Fruit fly (Drosophila melanogaster) ovary, adult (tissue): ENCODE data around the gene Cp16.

Experiments
- CG17801 ChIP-seq: fragments of 200-800 bp; optimal IDR thresholded peaks from 2 replicates; lab custom pipeline; 2019; ENCODE audit warnings: missing biosample characterization, mild to moderate bottlenecking, missing genetic modification characterization, moderate library complexity; ENCODE audit not compliant: partially characterized antibody

Gene Cp16

DNA sequence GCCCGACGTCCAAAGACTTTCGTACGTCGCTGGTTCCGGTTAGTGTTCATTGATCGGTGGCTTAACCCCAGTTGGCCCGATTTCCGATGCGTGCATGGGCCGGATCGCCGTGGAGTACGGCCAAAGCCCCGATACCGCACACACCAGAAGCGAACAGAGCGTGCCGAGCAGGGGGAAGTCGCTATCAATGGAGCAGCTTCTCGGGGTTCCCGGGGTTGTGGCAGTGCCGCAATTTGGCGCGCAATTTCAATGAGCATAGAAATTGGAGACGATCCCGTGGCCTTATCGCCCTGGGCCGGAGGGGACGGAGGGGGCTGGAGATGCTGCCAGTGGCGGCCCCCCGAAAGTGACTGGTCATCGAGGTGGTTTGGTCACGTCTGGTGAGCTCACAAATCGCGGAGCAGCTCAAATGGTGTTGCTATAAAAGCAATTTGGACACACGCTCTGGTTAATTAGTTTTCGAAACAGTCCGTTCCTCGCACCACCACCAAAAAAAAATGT, at the start of gene Cp16:
Cp16 (plus strand) TSS at position 451 of the 501 bp plus-strand sequence.
- no peak for TF ChIP-seq CG17801 (GFP tag; lab: Kevin White, UChicago)

DNA sequence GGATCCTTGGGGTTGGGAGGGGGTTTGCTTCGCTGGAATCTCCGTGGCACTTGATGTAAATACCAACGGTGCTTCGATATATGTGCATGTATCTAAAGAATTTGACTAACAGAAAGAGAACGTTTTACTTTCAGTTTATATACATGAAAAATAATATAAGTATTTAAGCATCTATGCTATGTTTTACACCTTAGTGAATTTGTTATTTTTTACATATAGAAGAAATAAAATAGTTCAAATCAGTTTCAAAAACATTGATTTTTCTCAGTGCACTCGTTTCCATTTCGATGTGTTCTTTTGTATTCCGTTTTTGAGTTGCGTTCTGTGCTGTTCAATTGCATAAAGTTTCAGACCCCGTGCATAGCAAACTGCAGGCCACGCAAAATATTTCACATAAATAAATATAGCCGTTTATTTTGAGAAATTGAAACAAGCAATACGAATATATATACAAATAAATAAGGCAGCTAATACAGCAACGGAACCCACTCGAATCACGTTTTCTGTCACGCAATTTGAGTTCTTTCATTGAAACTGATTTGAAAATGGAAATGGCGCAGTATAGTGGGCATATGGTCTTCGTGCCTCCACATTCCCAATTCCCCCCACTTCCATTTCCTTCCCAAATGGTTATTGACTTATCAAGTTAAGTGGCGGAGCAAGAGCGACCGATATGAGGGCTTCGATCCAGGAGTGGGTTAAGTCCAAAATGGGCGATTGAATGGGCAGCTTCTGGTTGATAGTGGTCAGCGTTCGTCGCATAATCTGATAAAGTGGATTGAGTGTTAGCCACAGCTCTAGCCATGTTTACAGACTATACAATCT, 49.0 kb upstream of the Cp16 start:
- TF ChIP-seq CG17801 (GFP tag; lab: Kevin White, UChicago), result peak; percentile 43

DNA sequence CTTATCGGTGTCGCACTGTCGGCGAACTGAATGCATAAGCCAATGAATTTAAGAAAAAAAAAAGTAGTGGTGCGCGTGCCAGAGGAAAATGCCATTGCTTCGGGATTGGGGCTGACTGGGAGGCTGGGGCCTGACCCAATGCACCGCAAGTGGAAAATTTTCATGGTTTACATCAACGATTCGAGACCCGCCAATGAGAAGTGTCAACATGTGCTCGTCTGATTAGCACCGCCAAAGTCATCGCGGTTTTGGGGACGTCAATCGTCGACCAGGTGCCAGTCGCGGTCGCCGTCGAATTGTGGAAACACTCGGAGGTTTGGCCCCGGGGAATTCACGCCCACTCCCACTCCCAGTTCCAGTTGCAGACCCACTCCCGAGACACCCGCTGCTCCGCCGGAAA, 48.0 kb upstream of the Cp16 start:
- TF ChIP-seq CG17801 (GFP tag; lab: Kevin White, UChicago), result no peak

DNA sequence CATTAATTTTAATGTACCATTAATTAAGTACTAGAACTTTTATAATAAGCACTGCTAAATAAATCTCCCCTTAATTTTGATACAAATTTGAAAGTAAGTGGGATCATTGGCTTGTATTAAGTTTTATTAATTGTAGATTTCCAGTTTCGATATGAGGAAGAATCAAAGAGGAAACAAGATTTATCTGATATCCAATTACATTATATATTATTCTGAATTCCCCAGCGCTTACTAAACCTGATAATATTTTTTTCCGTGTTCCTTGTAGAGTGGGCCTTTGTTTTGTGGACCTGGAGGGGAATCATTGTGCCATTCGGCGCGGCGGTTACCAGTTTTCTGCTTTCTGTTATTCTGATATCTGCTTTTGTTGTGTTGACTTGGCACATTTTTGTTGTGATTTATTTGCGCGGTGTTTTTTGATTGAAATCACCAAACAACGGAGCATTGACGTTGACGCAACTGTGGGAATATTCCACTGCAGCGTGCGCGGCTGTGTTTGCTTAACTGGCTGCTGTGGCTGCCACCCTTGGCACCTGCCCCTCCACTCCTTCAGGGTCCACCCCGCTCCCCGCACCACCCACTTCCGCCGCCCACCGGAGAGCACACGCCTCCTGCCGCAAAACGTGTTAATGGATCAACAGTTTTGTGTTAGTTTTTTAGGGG, 47.2 kb upstream of the Cp16 start:
- TF ChIP-seq CG17801 (GFP tag; lab: Kevin White, UChicago), result no peak

DNA sequence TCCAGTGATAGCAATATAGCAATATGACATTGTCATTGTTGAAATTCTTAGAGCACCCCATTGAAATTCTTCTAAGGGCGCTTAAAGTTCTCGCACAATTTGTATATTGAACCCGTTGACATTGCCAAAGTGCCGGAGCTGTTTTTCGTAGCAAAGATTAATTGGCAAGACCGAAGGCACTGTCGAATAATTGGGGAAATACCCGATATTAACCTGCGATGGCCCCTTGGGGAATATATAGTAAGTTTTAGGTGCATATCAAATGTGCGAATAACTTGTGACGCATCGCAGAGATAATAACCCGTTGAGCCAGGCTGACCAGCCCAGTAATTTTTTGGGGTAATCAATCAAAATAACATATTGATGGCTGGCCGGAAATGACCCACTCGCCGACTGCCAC, 45.1 kb upstream of the Cp16 start:
- no peak for TF ChIP-seq CG17801 (GFP tag; lab: Kevin White, UChicago)

DNA sequence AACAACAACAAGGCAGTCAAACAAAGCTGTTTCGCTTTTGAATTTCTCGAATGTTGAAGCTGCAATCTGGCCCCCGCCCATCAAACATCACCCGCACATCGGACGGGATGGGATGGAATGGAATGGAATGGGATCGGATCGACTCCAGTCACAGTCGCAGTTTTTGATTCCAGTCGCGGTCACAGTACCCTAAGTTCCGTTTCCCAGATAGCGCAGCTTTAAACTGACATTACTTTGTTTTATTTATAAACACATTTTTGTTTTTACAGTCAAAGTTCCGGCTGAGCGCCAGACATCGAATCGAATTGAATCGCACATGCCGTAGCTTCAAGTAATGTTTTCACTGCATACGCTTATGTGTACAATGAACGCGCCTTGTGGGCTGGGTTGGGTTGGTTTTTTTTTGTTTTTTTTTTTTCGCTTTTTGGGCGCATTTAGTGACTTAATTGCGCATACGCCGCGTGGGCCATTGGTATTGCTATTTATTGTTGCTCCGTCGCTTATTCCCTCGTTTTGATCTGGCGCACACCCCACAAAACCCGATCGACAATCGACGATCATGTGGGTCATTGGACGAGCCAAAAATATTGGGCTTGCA, 43.0 kb upstream of the Cp16 start:
- peak; percentile 30 for TF ChIP-seq CG17801 (GFP tag; lab: Kevin White, UChicago)

DNA sequence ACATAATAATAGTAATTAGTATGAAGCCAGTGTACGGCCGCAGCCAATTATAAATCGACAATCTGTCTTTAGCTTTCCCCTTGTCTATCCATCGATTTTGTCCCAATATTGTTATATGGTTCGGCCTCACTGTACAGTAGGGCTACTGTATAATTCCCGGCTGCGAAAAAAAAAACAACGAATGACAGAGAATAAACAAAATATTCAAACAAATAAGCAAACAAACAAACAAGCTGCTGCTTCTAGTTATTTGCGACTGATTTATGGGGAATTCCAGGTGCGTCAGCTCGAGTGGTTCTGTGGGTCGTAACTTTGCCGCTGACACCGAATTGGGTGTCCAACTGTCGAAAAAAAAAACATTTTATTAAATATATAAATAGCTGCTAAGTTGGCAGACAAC, 42.1 kb upstream of the Cp16 start:
- no peak for TF ChIP-seq CG17801 (GFP tag; lab: Kevin White, UChicago)

DNA sequence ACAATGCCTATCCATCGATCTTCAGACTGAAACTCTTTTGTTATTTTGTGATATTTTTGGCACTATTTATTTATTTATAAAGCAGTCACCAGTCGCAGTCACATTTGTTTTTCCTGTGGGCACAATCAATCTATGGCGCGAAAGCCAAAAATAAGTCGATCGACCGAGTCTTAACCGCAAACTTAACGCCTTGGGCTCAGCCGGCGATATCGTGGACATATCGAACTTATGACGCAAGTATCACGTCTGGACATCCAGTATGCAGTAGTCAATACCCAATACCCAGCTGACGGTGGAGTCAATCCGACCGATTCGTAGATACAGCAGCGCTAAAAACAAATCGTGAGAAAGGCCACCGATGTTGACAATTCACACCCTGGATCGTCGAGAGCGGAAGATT, 41.1 kb upstream of the Cp16 start:
- TF ChIP-seq CG17801 (GFP tag; lab: Kevin White, UChicago), result no peak

DNA sequence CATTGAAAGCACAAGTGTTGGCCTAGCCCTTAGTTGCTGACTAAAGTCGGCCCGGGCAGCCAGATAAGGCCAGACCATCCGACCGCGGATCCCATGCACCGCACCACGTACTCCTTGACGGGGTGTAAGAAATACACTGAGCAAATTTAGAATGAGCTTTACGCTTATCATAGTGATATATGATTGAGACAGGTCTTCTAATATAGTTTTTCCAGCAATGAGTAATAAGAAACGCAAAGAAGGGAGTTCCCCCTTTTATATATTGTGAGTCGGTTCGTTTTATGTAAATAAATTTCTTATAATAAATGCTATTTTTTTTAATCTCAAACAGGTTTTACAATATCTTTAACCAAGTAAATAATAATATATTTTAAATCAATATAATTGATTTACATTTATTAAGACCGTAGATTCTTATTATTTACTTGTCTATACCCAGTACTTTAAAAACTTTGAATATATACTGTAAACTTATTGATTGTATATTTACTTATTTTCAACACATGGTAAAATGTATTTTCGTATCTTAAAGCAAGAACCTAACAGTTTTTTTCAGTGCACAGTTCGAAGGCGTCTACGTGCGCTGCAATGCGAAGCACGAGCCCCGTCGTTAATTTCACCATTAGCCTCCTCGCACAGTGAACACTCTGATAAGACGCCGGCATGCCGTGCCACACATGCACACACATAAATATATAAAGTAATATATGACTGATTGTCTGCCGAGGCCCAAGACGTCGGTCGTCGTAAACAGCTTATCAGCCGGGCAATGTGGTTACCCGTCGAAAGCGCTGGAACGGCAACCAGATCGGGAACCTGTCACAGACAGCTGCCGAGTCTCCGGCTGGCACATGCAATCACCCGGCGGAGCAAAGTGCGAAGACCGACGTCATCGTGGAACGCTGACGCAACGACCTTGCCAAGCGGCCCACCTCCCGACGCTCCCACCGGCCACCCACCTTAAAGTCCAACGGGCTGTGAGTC, 39.6 kb upstream of the Cp16 start:
- TF ChIP-seq CG17801 (GFP tag; lab: Kevin White, UChicago), result peak; percentile 70

DNA sequence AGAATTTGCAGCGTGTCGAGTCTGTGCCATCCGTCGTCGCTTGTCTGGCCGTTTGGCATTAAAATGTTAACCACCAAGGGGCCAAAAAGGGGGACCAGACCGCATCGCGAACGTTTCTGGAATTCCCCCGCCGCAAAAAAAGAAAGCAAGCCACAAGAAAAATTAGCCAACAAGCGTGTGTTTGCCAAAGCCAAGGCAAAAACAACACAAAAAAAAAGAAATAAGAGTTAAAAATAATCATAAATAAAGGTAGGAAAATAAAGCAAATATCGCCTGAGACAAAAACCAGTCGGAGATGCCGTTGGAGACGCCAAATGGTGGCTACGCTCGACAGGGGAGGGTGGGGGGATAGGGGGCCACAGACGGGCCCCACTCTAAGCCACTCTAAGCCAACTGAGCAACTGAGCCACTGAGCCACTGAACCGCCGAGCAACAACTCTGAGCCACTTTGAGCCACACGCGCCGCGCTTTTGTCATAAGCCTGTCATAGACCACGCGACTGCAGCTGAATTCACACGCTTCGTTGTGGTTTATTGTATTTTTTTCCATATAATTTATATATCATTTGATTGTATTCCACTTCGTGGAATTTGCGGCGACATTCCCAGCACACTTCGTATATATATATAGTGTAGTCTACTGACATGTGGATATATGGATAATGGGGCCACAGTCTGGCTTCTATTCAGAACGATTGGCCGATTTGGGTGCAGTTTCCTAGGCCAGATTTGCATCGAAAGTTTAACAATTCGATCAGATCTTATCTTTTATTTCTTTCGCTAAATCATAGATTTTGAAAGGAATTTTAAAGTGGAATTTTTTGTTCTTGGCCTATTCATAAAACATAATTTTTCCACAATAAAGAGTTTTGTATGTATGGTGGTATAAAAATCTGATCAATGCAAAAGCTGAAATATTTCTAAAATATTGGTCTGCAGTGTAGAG, 37.9 kb upstream of the Cp16 start:
- no peak for TF ChIP-seq CG17801 (GFP tag; lab: Kevin White, UChicago)

DNA sequence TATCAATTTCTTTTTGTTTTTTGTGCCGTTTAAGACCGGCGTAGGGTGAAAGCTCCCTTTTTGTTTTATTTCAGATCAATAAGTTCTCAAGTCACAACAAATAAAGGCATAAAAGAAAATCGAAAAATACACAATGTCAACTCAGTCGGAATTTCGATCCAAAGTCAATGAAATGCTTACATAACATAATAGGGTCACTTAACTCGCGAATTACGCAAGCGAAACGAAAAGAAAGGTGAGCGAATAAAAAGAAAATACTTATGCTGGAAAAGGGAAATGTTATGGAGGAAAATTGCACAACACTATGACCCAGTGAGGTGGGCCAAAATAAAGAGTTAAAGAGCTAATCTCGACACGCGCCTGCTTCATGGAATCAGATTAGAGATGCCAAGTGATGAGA, 35.8 kb upstream of the Cp16 start:
- no peak for TF ChIP-seq CG17801 (GFP tag; lab: Kevin White, UChicago)

DNA sequence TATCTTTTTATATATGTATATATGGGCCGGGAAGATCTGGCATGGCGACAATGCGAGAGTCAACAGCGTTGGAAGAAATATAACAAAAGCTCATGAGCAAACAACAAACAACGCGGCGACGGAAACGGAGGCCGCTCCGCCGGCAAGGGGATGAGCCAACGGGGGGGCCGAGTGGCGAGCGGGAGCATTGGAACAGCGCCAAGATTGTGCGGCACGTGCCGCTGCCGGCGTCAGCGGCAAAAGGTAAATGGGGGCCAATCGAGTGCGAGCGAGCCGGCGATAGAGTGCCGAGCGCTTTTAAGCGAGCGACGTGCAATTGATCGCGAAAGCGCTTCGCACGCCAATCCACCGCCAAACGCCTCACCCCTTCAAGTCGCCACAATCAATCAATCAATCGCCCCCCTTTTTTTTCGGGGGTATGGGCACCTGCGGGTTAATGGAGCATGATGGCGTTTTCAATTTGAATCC, 35.2 kb upstream of the Cp16 start:
- peak; percentile 73 for TF ChIP-seq CG17801 (GFP tag; lab: Kevin White, UChicago)

DNA sequence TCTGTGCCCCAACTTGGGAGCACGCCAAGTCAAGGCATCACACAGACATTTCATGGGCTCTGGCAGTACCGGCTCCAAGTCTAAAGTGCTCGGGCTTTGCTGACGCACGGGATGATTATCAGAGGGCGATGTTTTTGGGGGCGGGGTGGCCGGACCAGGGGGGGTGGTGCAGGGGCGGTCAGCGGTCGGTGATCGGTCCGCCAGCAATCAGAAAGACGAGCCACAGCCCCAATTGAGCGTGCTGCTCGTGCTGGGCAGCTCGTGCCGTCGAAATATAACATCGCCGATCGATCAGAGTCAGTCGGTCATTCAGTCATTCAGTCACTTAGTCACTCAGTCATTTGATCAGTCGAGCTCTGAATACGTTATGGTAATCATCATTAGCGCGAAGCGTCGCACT, 33.9 kb upstream of the Cp16 start:
- peak; percentile 13 for TF ChIP-seq CG17801 (GFP tag; lab: Kevin White, UChicago)
